Worm (Caenorhabditis elegans) whole organism, L4 larva: ENCODE data around the gene cyy-1.

Experiments
- D1046.2 ChIP-seq: fragments of 200-800 bp; sonication (Bioruptor generic); IDR thresholded peaks from 2 replicates; pipeline ENCODE4 v1.3.6; 2022; ENCODE audit warnings: missing genetic modification characterization, missing compliant biosample characterization
- F10B5.3 ChIP-seq: sonication (generic microtip); optimal IDR thresholded peaks from 2 replicates; lab custom pipeline; 2016; ENCODE audit warnings: mild to moderate bottlenecking, missing genetic modification characterization, missing compliant biosample characterization
- F26F4.8 ChIP-seq: fragments of 200-800 bp; sonication (Bioruptor generic); conservative IDR thresholded peaks from 2 replicates; pipeline ENCODE4 v1.3.6; 2022; ENCODE audit warnings: missing genetic modification characterization, missing compliant biosample characterization
- F37D6.2 ChIP-seq: sonication (generic microtip); optimal IDR thresholded peaks from 2 replicates; lab custom pipeline; 2016; ENCODE audit warnings: mild to moderate bottlenecking, missing genetic modification characterization, missing compliant biosample characterization
- F44E2.7 ChIP-seq: fragments of 200-800 bp; sonication (Bioruptor generic); IDR thresholded peaks from 2 replicates; pipeline ENCODE4 v2.1.2; 2022; ENCODE audit warnings: missing genetic modification characterization, missing compliant biosample characterization
- R02D3.7 ChIP-seq: fragments of 150-350 bp; sonication (generic microtip); optimal IDR thresholded peaks from 3 replicates; lab custom pipeline; 2014; ENCODE audit warnings: missing biosample characterization, missing genetic modification characterization
- Y48G9A.11 ChIP-seq: fragments of 200-800 bp; sonication (Bioruptor generic); IDR thresholded peaks from 2 replicates; pipeline ENCODE4 v1.3.6; 2022; ENCODE audit warnings: missing genetic modification reagents, missing genetic modification characterization, missing compliant biosample characterization
- Y75B8A.6 ChIP-seq: fragments of 200-800 bp; sonication (Bioruptor generic); IDR thresholded peaks from 2 replicates; pipeline ENCODE4 v1.3.6; 2022; ENCODE audit warnings: missing genetic modification reagents, missing genetic modification characterization, missing compliant biosample characterization
- ZK337.2 ChIP-seq: fragments of 200-800 bp; sonication (Bioruptor generic); IDR thresholded peaks from 2 replicates; pipeline ENCODE4 v1.3.6; 2022; ENCODE audit warnings: missing genetic modification reagents, missing genetic modification characterization, missing compliant biosample characterization
- ZK546.5 ChIP-seq, 2 experiments: sonication (generic microtip); optimal IDR thresholded peaks; 2 replicates each; lab custom pipeline; 2017; ENCODE audit warnings: missing biosample characterization in 2 of 2, missing genetic modification characterization in 2 of 2
- aly-2 ChIP-seq: sonication (generic microtip); optimal IDR thresholded peaks from 2 replicates; lab custom pipeline; 2018; ENCODE audit warnings: missing biosample characterization, missing genetic modification characterization
- arid-1 ChIP-seq: fragments of 200-800 bp; sonication (Bioruptor generic); conservative IDR thresholded peaks from 2 replicates; pipeline ENCODE4 v1.3.6; 2022; ENCODE audit warnings: missing genetic modification reagents, missing genetic modification characterization, missing compliant biosample characterization
- ceh-20 ChIP-seq: fragments of 200-800 bp; sonication (Bioruptor generic); IDR thresholded peaks from 2 replicates; pipeline ENCODE4 v1.3.6; 2022; ENCODE audit warnings: missing genetic modification reagents, missing genetic modification characterization, missing compliant biosample characterization
- ceh-62 ChIP-seq: sonication (generic microtip); optimal IDR thresholded peaks from 2 replicates; lab custom pipeline; 2017; ENCODE audit warnings: missing biosample characterization, missing genetic modification characterization
- ctbp-1 ChIP-seq: fragments of 200-800 bp; sonication (Bioruptor generic); IDR thresholded peaks from 2 replicates; pipeline ENCODE4 v1.3.6; 2022; ENCODE audit warnings: missing genetic modification reagents, missing genetic modification characterization, missing compliant biosample characterization
- daf-12 ChIP-seq: fragments of 150-350 bp; optimal IDR thresholded peaks from 2 replicates; lab custom pipeline; 2014; ENCODE audit warnings: missing biosample characterization, missing genetic modification reagents, missing genetic modification characterization
- daf-19 ChIP-seq: fragments of 200-800 bp; sonication (Bioruptor generic); conservative IDR thresholded peaks from 2 replicates; pipeline ENCODE4 v1.3.6; 2022; ENCODE audit warnings: missing genetic modification characterization, missing compliant biosample characterization
- daf-8 ChIP-seq: fragments of 200-800 bp; sonication (Bioruptor generic); IDR thresholded peaks from 2 replicates; pipeline ENCODE4 v1.3.6; 2022; ENCODE audit warnings: missing genetic modification characterization, missing compliant biosample characterization
- dmd-8 ChIP-seq: fragments of 200-800 bp; sonication (Bioruptor generic); IDR thresholded peaks from 2 replicates; pipeline ENCODE4 v1.3.6; 2022; ENCODE audit warnings: missing genetic modification characterization, missing compliant biosample characterization
- dve-1 ChIP-seq: sonication (generic microtip); optimal IDR thresholded peaks from 2 replicates; lab custom pipeline; 2017; ENCODE audit warnings: antibody characterized with exemption, mild to moderate bottlenecking, missing genetic modification characterization, missing compliant biosample characterization; ENCODE audit not compliant: insufficient read depth
- egl-27 ChIP-seq: sonication (generic microtip); optimal IDR thresholded peaks from 3 replicates; lab custom pipeline; 2017; ENCODE audit warnings: missing biosample characterization, missing genetic modification reagents, missing genetic modification characterization
- egl-43 ChIP-seq: fragments of 200-800 bp; sonication (Bioruptor generic); IDR thresholded peaks from 2 replicates; pipeline ENCODE4 v1.3.6; 2022; ENCODE audit warnings: missing genetic modification reagents, missing genetic modification characterization, missing compliant biosample characterization
- fkh-10 ChIP-seq: fragments of 150-350 bp; optimal IDR thresholded peaks from 2 replicates; lab custom pipeline; 2014; ENCODE audit warnings: missing biosample characterization, missing genetic modification reagents, missing genetic modification characterization
- hif-1 ChIP-seq, 2 experiments: sonication (generic microtip); optimal IDR thresholded peaks; 2 replicates each; lab custom pipeline; 2016 to 2017; ENCODE audit warnings: missing compliant biosample characterization in 2 of 2, missing genetic modification characterization in 2 of 2, missing genetic modification reagents in 2 of 2, missing genotype in 2 of 2, mild to moderate bottlenecking in 1 of 2
- hlh-11 ChIP-seq: fragments of 200-800 bp; sonication (Bioruptor generic); optimal IDR thresholded peaks from 2 replicates; lab custom pipeline; 2018; ENCODE audit warnings: mild to moderate bottlenecking, missing genetic modification characterization, missing compliant biosample characterization
- lin-1 ChIP-seq: fragments of 200-800 bp; sonication (Bioruptor generic); IDR thresholded peaks from 2 replicates; pipeline ENCODE4 v1.3.6; 2022; ENCODE audit warnings: missing genetic modification reagents, missing genetic modification characterization, missing compliant biosample characterization
- lin-13 ChIP-seq: fragments of 150-350 bp; optimal IDR thresholded peaks from 2 replicates; lab custom pipeline; 2014; ENCODE audit warnings: missing biosample characterization, missing genetic modification reagents, missing genetic modification characterization
- lin-15B ChIP-seq: fragments of 150-350 bp; sonication (generic microtip); optimal IDR thresholded peaks from 3 replicates; lab custom pipeline; 2014; ENCODE audit warnings: missing biosample characterization, missing genetic modification characterization
- lin-38 ChIP-seq: fragments of 200-800 bp; sonication (Bioruptor generic); IDR thresholded peaks from 2 replicates; pipeline ENCODE4 v1.3.6; 2022; ENCODE audit warnings: missing genetic modification reagents, missing genetic modification characterization, missing compliant biosample characterization
- lin-39 ChIP-seq: fragments of 150-350 bp; optimal IDR thresholded peaks from 2 replicates; lab custom pipeline; 2014; ENCODE audit warnings: missing biosample characterization, missing genetic modification reagents, missing genetic modification characterization
- lir-3 ChIP-seq: sonication (generic microtip); optimal IDR thresholded peaks from 2 replicates; lab custom pipeline; 2016; ENCODE audit warnings: mild to moderate bottlenecking, missing genetic modification characterization, missing compliant biosample characterization
- lsy-2 ChIP-seq, 2 experiments: fragments of 150-350 bp in 1 of 2; sonication (generic microtip) in 1 of 2; optimal IDR thresholded peaks; 2 replicates each; lab custom pipeline; 2014 to 2017; ENCODE audit warnings: missing biosample characterization in 2 of 2, missing genetic modification characterization in 2 of 2
- mxl-3 ChIP-seq: fragments of 200-800 bp; sonication (Bioruptor generic); optimal IDR thresholded peaks from 2 replicates; lab custom pipeline; 2018; ENCODE audit warnings: mild to moderate bottlenecking, missing genetic modification characterization, missing compliant biosample characterization
- nhr-25 ChIP-seq: sonication (generic microtip); optimal IDR thresholded peaks from 2 replicates; lab custom pipeline; 2017; ENCODE audit warnings: missing genetic modification characterization, mild to moderate bottlenecking, missing compliant biosample characterization, antibody characterized with exemption, moderate library complexity, borderline replicate concordance; ENCODE audit not compliant: insufficient read depth
- nhr-48 ChIP-seq: sonication (generic microtip); optimal IDR thresholded peaks from 2 replicates; lab custom pipeline; 2016; ENCODE audit warnings: mild to moderate bottlenecking, missing genetic modification characterization, missing compliant biosample characterization
- nhr-6 ChIP-seq: fragments of 150-350 bp; optimal IDR thresholded peaks from 2 replicates; lab custom pipeline; 2014; ENCODE audit warnings: missing biosample characterization, missing genetic modification characterization
- pha-4 ChIP-seq, 2 experiments: fragments of 150-350 bp in 1 of 2; fragments of 200-800 bp in 1 of 2; sonication (Bioruptor generic) in 1 of 2; IDR thresholded peaks in 1 of 2; optimal IDR thresholded peaks in 1 of 2; 2 replicates each; pipeline versions ENCODE4 v1.3.6 to Lab custom; 2014 to 2022; ENCODE audit warnings: missing genetic modification characterization in 2 of 2, missing genetic modification reagents in 2 of 2, missing biosample characterization in 1 of 2, missing compliant biosample characterization in 1 of 2
- pqm-1 ChIP-seq: sonication (generic microtip); optimal IDR thresholded peaks from 2 replicates; lab custom pipeline; 2017; ENCODE audit warnings: missing biosample characterization, missing genetic modification characterization
- set-16 ChIP-seq: fragments of 200-800 bp; sonication (Bioruptor generic); IDR thresholded peaks from 2 replicates; pipeline ENCODE4 v1.3.6; 2022; ENCODE audit warnings: missing genetic modification reagents, missing genetic modification characterization, missing compliant biosample characterization
- skn-1 ChIP-seq: fragments of 150-350 bp; optimal IDR thresholded peaks from 2 replicates; lab custom pipeline; 2014; ENCODE audit warnings: missing biosample characterization, missing genetic modification characterization
- snpc-4 ChIP-seq: fragments of 150-350 bp; optimal IDR thresholded peaks from 2 replicates; lab custom pipeline; 2014; ENCODE audit warnings: missing biosample characterization, missing genetic modification characterization
- spr-1 ChIP-seq: sonication (generic microtip); optimal IDR thresholded peaks from 2 replicates; lab custom pipeline; 2016; ENCODE audit warnings: mild to moderate bottlenecking, missing genetic modification characterization, missing compliant biosample characterization
- spr-3 ChIP-seq: fragments of 200-800 bp; sonication (Bioruptor generic); optimal IDR thresholded peaks from 2 replicates; lab custom pipeline; 2018; ENCODE audit warnings: mild to moderate bottlenecking, missing genetic modification characterization, missing compliant biosample characterization
- tra-1 ChIP-seq: fragments of 200-800 bp; sonication (Bioruptor generic); IDR thresholded peaks from 2 replicates; pipeline ENCODE4 v1.3.6; 2022; ENCODE audit warnings: missing genetic modification reagents, missing genetic modification characterization, missing compliant biosample characterization
- unc-130 ChIP-seq: sonication (generic microtip); optimal IDR thresholded peaks from 2 replicates; lab custom pipeline; 2016; ENCODE audit warnings: missing genetic modification reagents, missing genetic modification characterization, missing compliant biosample characterization
- unc-62 ChIP-seq, 3 experiments: fragments of 150-350 bp in 1 of 3; sonication (generic microtip); optimal IDR thresholded peaks in 2 of 3; peaks in 1 of 3; 1 replicate in 1 of 3; 2 replicates in 2 of 3; lab custom pipeline; 2014 to 2017; ENCODE audit warnings: missing biosample characterization in 3 of 3, missing genetic modification characterization in 3 of 3, missing genetic modification reagents in 3 of 3, missing genotype in 1 of 3
- vab-7 ChIP-seq: fragments of 200-800 bp; sonication (Bioruptor generic); IDR thresholded peaks from 2 replicates; pipeline ENCODE4 v1.3.6; 2022; ENCODE audit warnings: missing genetic modification reagents, missing genetic modification characterization, missing compliant biosample characterization
- zag-1 ChIP-seq: fragments of 150-350 bp; optimal IDR thresholded peaks from 2 replicates; lab custom pipeline; 2014; ENCODE audit warnings: missing biosample characterization, missing genetic modification characterization
- zip-2 ChIP-seq: fragments of 150-350 bp; optimal IDR thresholded peaks from 2 replicates; lab custom pipeline; 2014; ENCODE audit warnings: missing biosample characterization, missing genetic modification characterization
- ztf-11 ChIP-seq: fragments of 150-350 bp; optimal IDR thresholded peaks from 2 replicates; lab custom pipeline; 2014; ENCODE audit warnings: missing biosample characterization, missing genetic modification characterization

Gene cyy-1

DNA sequence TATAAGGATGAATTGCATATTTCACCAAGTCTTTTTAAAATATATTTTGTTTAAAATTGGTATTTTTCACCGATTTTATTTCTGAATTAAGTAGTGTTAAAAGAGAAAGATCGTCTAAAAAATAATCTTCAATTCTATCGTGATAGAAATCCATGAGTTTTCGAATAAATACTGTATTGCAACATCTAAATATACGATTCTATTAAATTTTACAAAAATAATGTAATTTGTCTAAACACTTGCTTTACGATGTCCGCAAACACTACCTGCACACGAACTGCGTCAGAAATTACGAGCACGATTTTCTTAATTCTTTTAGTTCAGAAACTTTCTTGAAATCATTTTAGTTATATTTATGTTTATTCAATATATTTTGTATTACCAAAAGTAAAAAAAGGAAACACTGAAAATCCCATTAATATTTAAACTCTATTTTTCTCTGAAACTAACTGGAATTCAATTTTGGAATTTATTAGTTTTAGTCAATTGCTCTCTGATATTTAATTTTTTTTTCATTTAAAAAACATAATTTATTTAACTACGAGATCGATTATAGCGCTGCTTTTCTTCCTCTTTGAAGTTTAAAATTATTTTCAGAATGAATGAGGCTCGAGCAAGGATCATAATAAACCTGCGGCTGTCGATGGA is 43.6 kb downstream of the cyy-1 start, which contains the start of gene mrpl-32 (continued):
- no peak for TF ChIP-seq tra-1 (GFP tag; lab: Robert Waterston, UW)
- TF ChIP-seq lin-13, result no peak
- TF ChIP-seq ceh-62 (tag; lab: Kevin White, UChicago), result no peak
- TF ChIP-seq F10B5.3, result no peak
- no peak for TF ChIP-seq zip-2 (tag; lab: Kevin White, UChicago)
- TF ChIP-seq daf-19 (GFP tag; lab: Robert Waterston, UW), result no peak
- TF ChIP-seq daf-12 (tag; lab: Kevin White, UChicago), result no peak
- TF ChIP-seq fkh-10 (GFP tag; lab: Kevin White, UChicago), result no peak
- no peak for TF ChIP-seq mxl-3 (GFP tag; lab: Kevin White, UChicago)
- TF ChIP-seq hlh-11 (tag; lab: Kevin White, UChicago), result no peak
- no peak for TF ChIP-seq spr-3
- peak; percentile 15 for TF ChIP-seq nhr-6
- TF ChIP-seq aly-2, result no peak
- TF ChIP-seq set-16 (GFP tag; lab: Robert Waterston, UW), result no peak
- TF ChIP-seq zag-1 (tag; lab: Kevin White, UChicago), result no peak
- TF ChIP-seq F44E2.7 (GFP tag; lab: Robert Waterston, UW), result no peak
- TF ChIP-seq pqm-1 (tag; lab: Kevin White, UChicago), result no peak
- TF ChIP-seq lin-38, result peak; percentile 77
- TF ChIP-seq skn-1 (tag; lab: Kevin White, UChicago), result no peak
- TF ChIP-seq R02D3.7 (tag; lab: Kevin White, UChicago), result no peak
- TF ChIP-seq nhr-25 (tag; lab: Kevin White, UChicago), result no peak
- TF ChIP-seq egl-27 (tag; lab: Kevin White, UChicago), result no peak
- TF ChIP-seq pha-4 (GFP tag; IDR thresholded peaks at IDR 0.05; lab: Robert Waterston, UW), result peak; percentile 30; the same call in 1 of the 2 replicates
- TF ChIP-seq pha-4 (tag; optimal IDR thresholded peaks at IDR 0.05; lab: Kevin White, UChicago), result peak; percentile 26
- peak; percentile 75 for TF ChIP-seq arid-1 (GFP tag; lab: Robert Waterston, UW)
- TF ChIP-seq ctbp-1 (GFP tag; lab: Robert Waterston, UW), result no peak
- peak; percentile 40 for TF ChIP-seq lir-3 (tag; lab: Kevin White, UChicago)
- TF ChIP-seq F26F4.8 (GFP tag; lab: Robert Waterston, UW), result no peak
- TF ChIP-seq unc-130 (GFP tag; lab: Kevin White, UChicago), result no peak
- TF ChIP-seq vab-7 (GFP tag; lab: Robert Waterston, UW), result peak; percentile 42; the same call in 1 of the 2 replicates
- TF ChIP-seq snpc-4 (tag; lab: Kevin White, UChicago), result no peak
- TF ChIP-seq egl-43 (GFP tag; lab: Robert Waterston, UW), result no peak
- no peak for TF ChIP-seq F37D6.2
- TF ChIP-seq spr-1 (tag; lab: Kevin White, UChicago), result no peak
- no peak for TF ChIP-seq daf-8 (GFP tag; lab: Robert Waterston, UW)
- TF ChIP-seq nhr-48 (tag; lab: Kevin White, UChicago), result no peak
- no peak for TF ChIP-seq unc-62 (GFP tag; optimal IDR thresholded peaks at IDR 0.05 in 1 of 2; lab: Kevin White, UChicago)
- TF ChIP-seq unc-62 (tag; optimal IDR thresholded peaks at IDR 0.05; lab: Kevin White, UChicago), result no peak
- TF ChIP-seq hif-1 (tag; optimal IDR thresholded peaks at IDR 0.05; lab: Kevin White, UChicago), result no peak
- TF ChIP-seq dve-1 (tag; lab: Kevin White, UChicago), result peak; percentile 66
- no peak for TF ChIP-seq ceh-20 (GFP tag; lab: Robert Waterston, UW)
- TF ChIP-seq Y75B8A.6 (GFP tag; lab: Robert Waterston, UW), result 0 out of 2 replicates have a peak, but pooled peaks have one; percentile 15
- TF ChIP-seq Y48G9A.11 (GFP tag; lab: Robert Waterston, UW), result peak; percentile 56
- no peak for TF ChIP-seq D1046.2 (GFP tag; lab: Robert Waterston, UW)
- TF ChIP-seq lsy-2 (tag; optimal IDR thresholded peaks at IDR 0.05; lab: Kevin White, UChicago), result peak in 1 of 2 experiments; percentile 74
- TF ChIP-seq dmd-8, result no peak
- TF ChIP-seq lin-39 (tag; lab: Kevin White, UChicago), result no peak
- no peak for TF ChIP-seq lin-15B (tag; lab: Kevin White, UChicago)
- peak; percentile 71; the same call in 1 of the 2 replicates for TF ChIP-seq lin-1 (GFP tag; lab: Robert Waterston, UW)
- no peak for TF ChIP-seq ZK337.2 (GFP tag; lab: Robert Waterston, UW)
- no peak for TF ChIP-seq ztf-11
- no peak for TF ChIP-seq ZK546.5 (tag; optimal IDR thresholded peaks at IDR 0.05; lab: Kevin White, UChicago)
